Fruit fly (Drosophila melanogaster) whole organism, embryonic: ENCODE data around the gene CG17780.

ENCODE experiments used
- CG11398 ChIP-seq: fragments of 200-800 bp; sonication (Bioruptor generic); optimal IDR thresholded peaks from 2 replicates; lab custom pipeline; 2016; ENCODE audit warnings: missing biosample characterization, missing genetic modification characterization
- CG12391 ChIP-seq: fragments of 200-800 bp; sonication (Bioruptor generic); optimal IDR thresholded peaks from 3 replicates; lab custom pipeline; 2018; ENCODE audit warnings: missing biosample characterization, mild to moderate bottlenecking, missing genetic modification characterization, moderate library complexity
- CG13894 ChIP-seq: fragments of 200-800 bp; sonication (Bioruptor generic); optimal IDR thresholded peaks from 3 replicates; lab custom pipeline; 2018; ENCODE audit warnings: missing biosample characterization, mild to moderate bottlenecking, missing genetic modification characterization, moderate library complexity
- CG17361 ChIP-seq: fragments of 200-800 bp; sonication (Bioruptor generic); IDR thresholded peaks from 3 replicates; pipeline ENCODE4 v1.3.6; 2022; ENCODE audit warnings: missing biosample characterization, missing genetic modification characterization
- CG34224 ChIP-seq: fragments of 200-800 bp; sonication (Bioruptor generic); IDR thresholded peaks from 3 replicates; pipeline ENCODE4 v1.3.6; 2022; ENCODE audit warnings: missing biosample characterization, missing genetic modification characterization; ENCODE audit not compliant: partially characterized antibody
- CG3847 ChIP-seq: fragments of 200-800 bp; sonication (Bioruptor generic); IDR thresholded peaks from 2 replicates; pipeline ENCODE4 v1.3.6; 2022; ENCODE audit warnings: missing biosample characterization, missing genetic modification characterization
- CG9876 ChIP-seq: fragments of 200-800 bp; sonication (Bioruptor generic); optimal IDR thresholded peaks from 2 replicates; lab custom pipeline; 2016; ENCODE audit warnings: missing biosample characterization, missing genetic modification characterization
- Dp ChIP-seq: fragments of 200-800 bp; sonication (Bioruptor generic); optimal IDR thresholded peaks from 2 replicates; lab custom pipeline; 2018; ENCODE audit warnings: missing biosample characterization, mild to moderate bottlenecking, missing genetic modification characterization, moderate library complexity
- Dref ChIP-seq: fragments of 200-800 bp; sonication (Bioruptor generic); IDR thresholded peaks from 2 replicates; pipeline ENCODE4 v1.3.6; 2022; ENCODE audit warnings: missing biosample characterization, missing genetic modification characterization
- Ets65A ChIP-seq: fragments of 200-800 bp; sonication (Bioruptor generic); peaks from one replicate; lab custom pipeline; 2016; ENCODE audit warnings: missing biosample characterization, missing genetic modification characterization
- H15 ChIP-seq: fragments of 200-800 bp; sonication (Bioruptor generic); IDR thresholded peaks from 3 replicates; pipeline ENCODE4 v1.3.6; 2022; ENCODE audit warnings: missing biosample characterization, missing genetic modification characterization
- Lhr ChIP-seq: fragments of 200-800 bp; sonication (Bioruptor generic); optimal IDR thresholded peaks from 3 replicates; lab custom pipeline; 2017; ENCODE audit warnings: mild to moderate bottlenecking, missing biosample characterization, missing genetic modification reagents, missing genetic modification characterization
- MBD-R2 ChIP-seq: fragments of 200-800 bp; sonication (Bioruptor generic); IDR thresholded peaks from 2 replicates; pipeline ENCODE4 v1.3.6; 2022; ENCODE audit warnings: missing biosample characterization, missing genetic modification characterization
- Med ChIP-seq: fragments of 200-800 bp; sonication (Bioruptor generic); peaks from one replicate; lab custom pipeline; 2016; ENCODE audit warnings: missing biosample characterization, missing genetic modification characterization, mild to moderate bottlenecking, inconsistent platforms, moderate library complexity
- Pdp1 ChIP-seq, 2 experiments: fragments of 200-800 bp; sonication (Bioruptor generic); optimal IDR thresholded peaks; 3 replicates each; lab custom pipeline; 2016; ENCODE audit warnings: missing biosample characterization in 2 of 2, missing genetic modification characterization in 2 of 2, mild to moderate bottlenecking in 1 of 2, moderate library complexity in 1 of 2
- Side ChIP-seq: fragments of 200-800 bp; sonication (Bioruptor generic); optimal IDR thresholded peaks from 2 replicates; lab custom pipeline; 2016; ENCODE audit warnings: missing biosample characterization, missing genetic modification characterization
- Six4 ChIP-seq: fragments of 200-800 bp; sonication (Bioruptor generic); optimal IDR thresholded peaks from 2 replicates; lab custom pipeline; 2016; ENCODE audit warnings: missing biosample characterization, missing genetic modification characterization
- Taf1 ChIP-seq: fragments of 200-800 bp; sonication (Bioruptor generic); IDR thresholded peaks from 2 replicates; pipeline ENCODE4 v1.3.6; 2022; ENCODE audit warnings: missing biosample characterization, missing genetic modification characterization
- Trl ChIP-seq, 3 experiments: fragments of >200 bp in 2 of 3; fragments of 200-800 bp in 1 of 3; sonication (Bioruptor generic) in 1 of 3; optimal IDR thresholded peaks; 2 replicates in 1 of 3; 3 replicates in 2 of 3; lab custom pipeline; 2016 to 2017; ENCODE audit warnings: missing biosample characterization in 1 of 3, missing genetic modification characterization in 1 of 3
- Xrp1 ChIP-seq: fragments of 200-800 bp; sonication (Bioruptor generic); IDR thresholded peaks from 2 replicates; pipeline ENCODE4 v1.3.6; 2022; ENCODE audit warnings: missing biosample characterization, missing genetic modification characterization
- bbx ChIP-seq: fragments of 200-800 bp; sonication (Bioruptor generic); IDR thresholded peaks from 2 replicates; pipeline ENCODE4 v1.3.6; 2022; ENCODE audit warnings: missing biosample characterization, missing genetic modification characterization; ENCODE audit not compliant: partially characterized antibody
- bowl ChIP-seq: fragments of 200-800 bp; sonication (Bioruptor generic); IDR thresholded peaks from 2 replicates; pipeline ENCODE4 v1.3.6; 2022; ENCODE audit warnings: missing biosample characterization, missing genetic modification characterization
- bsh ChIP-seq, 2 experiments: fragments of 200-800 bp; sonication (Bioruptor generic); optimal IDR thresholded peaks; 2 replicates each; lab custom pipeline; 2017 to 2018; ENCODE audit warnings: mild to moderate bottlenecking in 2 of 2, missing biosample characterization in 2 of 2, missing genetic modification characterization in 2 of 2, moderate library complexity in 1 of 2
- crc ChIP-seq: fragments of 200-800 bp; sonication (Bioruptor generic); optimal IDR thresholded peaks from 2 replicates; lab custom pipeline; 2016; ENCODE audit warnings: missing biosample characterization, missing genetic modification characterization
- fd3F ChIP-seq: fragments of 200-800 bp; sonication (Bioruptor generic); optimal IDR thresholded peaks from 2 replicates; lab custom pipeline; 2018; ENCODE audit warnings: missing biosample characterization, mild to moderate bottlenecking, missing genetic modification characterization, moderate library complexity
- fd64A ChIP-seq: fragments of 200-800 bp; sonication (Bioruptor generic); optimal IDR thresholded peaks from 3 replicates; lab custom pipeline; 2018; ENCODE audit warnings: missing biosample characterization, mild to moderate bottlenecking, missing genetic modification characterization
- grn ChIP-seq: fragments of 200-800 bp; sonication (Bioruptor generic); optimal IDR thresholded peaks from 3 replicates; lab custom pipeline; 2017; ENCODE audit warnings: missing biosample characterization, missing genetic modification characterization
- peb ChIP-seq: fragments of 200-800 bp; sonication (Bioruptor generic); IDR thresholded peaks from 2 replicates; pipeline ENCODE4 v1.3.6; 2022; ENCODE audit warnings: missing biosample characterization, missing genetic modification characterization
- phol ChIP-seq: fragments of 200-800 bp; sonication (Bioruptor generic); optimal IDR thresholded peaks from 3 replicates; lab custom pipeline; 2018; ENCODE audit warnings: missing biosample characterization, mild to moderate bottlenecking, missing genetic modification characterization, moderate library complexity
- pita ChIP-seq: fragments of 200-800 bp; sonication (Bioruptor generic); optimal IDR thresholded peaks from 2 replicates; lab custom pipeline; 2017; ENCODE audit warnings: missing biosample characterization, mild to moderate bottlenecking, missing genetic modification characterization
- prd ChIP-seq, 3 experiments: fragments of >200 bp in 2 of 3; fragments of 200-800 bp in 1 of 3; sonication (Bioruptor generic) in 1 of 3; optimal IDR thresholded peaks in 2 of 3; IDR thresholded peaks in 1 of 3; 2 replicates in 2 of 3; 3 replicates in 1 of 3; pipeline versions ENCODE4 v1.3.6 to Lab custom; 2017 to 2022; ENCODE audit warnings: missing biosample characterization in 1 of 3, missing genetic modification characterization in 1 of 3
- sim ChIP-seq: fragments of 200-800 bp; sonication (Bioruptor generic); IDR thresholded peaks from 2 replicates; pipeline ENCODE4 v1.3.6; 2022; ENCODE audit warnings: missing biosample characterization, missing genetic modification characterization
- tup ChIP-seq: fragments of 200-800 bp; sonication (Bioruptor generic); optimal IDR thresholded peaks from 2 replicates; lab custom pipeline; 2016; ENCODE audit warnings: missing biosample characterization, mild to moderate bottlenecking, missing genetic modification characterization, moderate library complexity

CG17780 gene

dm6 chr3R:24384952-24385351 lies at the start of gene CG17780:
CG17780 (minus strand) TSS chr3R:24385052.
- TF ChIP-seq Side (GFP tag; lab: Kevin White, UChicago): no peak
- no peak for TF ChIP-seq bsh (GFP tag; optimal IDR thresholded peaks at IDR 0.05; lab: Kevin White, UChicago)
- TF ChIP-seq tup (GFP tag; lab: Kevin White, UChicago): no peak
- TF ChIP-seq CG11398 (GFP tag; lab: Kevin White, UChicago): no peak
- no peak for TF ChIP-seq phol (tag; lab: Kevin White, UChicago)
- no peak for TF ChIP-seq CG12391 (tag; lab: Kevin White, UChicago)
- TF ChIP-seq Dp (GFP tag; lab: Kevin White, UChicago): no peak
- no peak for TF ChIP-seq Xrp1
- no peak for TF ChIP-seq Taf1
- no peak for TF ChIP-seq CG17361 (GFP tag; lab: Robert Waterston, UW)
- TF ChIP-seq CG34224 (GFP tag; lab: Robert Waterston, UW): no peak

DNA sequence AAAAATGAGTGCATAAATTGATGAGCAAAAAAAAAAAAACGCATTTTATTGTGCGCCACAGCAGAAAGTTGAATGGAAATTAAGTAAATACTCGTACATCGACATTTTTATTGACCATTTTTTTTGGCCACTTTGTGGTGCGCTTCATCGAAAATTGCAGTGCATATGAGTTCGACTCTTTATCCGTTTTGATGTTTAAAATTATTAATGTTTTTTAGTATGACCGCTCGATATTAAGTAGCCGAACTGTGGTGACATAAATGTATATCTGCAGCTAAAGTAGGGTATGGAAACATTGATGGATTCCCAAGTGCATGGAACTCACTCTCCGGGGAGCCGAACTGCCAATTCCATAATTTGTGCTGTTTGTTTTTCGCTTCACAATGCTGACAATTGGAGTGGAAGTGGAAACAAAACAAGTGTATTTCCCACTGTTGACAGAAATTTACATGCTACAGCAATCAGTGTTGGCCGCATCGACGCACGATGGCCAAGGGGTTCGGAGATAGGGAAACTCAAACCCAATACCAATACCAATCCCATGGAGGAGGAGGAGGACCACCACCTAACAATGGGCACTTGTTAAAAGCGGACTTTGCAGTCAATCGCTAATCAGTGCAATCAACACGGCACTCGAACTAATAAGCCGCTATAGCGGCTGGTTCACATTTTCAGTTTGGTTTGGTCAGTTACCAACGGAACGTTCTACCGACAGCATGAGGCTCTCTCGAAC lies 7.5 kb upstream of the CG17780 start, which contains the start of gene CG13616:
TSS of gene CG13616 (plus strand) at position 683 of the 733 bp plus-strand sequence.
- TF ChIP-seq Dref (GFP tag; lab: Robert Waterston, UW) (no peak), CG13894 (tag; lab: Kevin White, UChicago) (no peak), Ets65A (GFP tag; lab: Kevin White, UChicago) (peak; percentile 9)
- TF ChIP-seq, all 482 proteins: peak for 1

DNA sequence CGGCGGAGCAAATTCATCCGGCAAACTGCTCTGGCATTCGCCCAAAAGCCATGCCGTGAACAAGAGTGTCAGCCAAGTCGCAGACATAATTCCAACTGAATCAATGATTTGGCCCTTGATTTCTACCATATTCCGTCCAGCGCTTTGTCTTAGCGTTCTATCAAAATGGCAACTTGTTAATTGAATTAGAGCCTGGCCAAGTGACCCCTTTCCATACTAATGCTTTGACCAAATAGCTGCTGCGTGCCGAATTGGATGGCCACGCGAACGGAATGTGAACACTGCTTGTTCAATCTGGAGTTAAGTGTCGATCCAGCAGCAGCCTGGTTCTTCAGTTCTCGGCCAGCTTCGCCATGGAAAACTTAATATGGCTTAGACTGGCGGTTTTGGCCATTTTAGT lies 5.4 kb upstream of the CG17780 start, which contains the start of the genes CG5768 and CG13615:
TSS of gene CG5768 (minus strand) at position 101 of the 400 bp plus-strand sequence.
TSS of gene CG13615 (plus strand) at position 280 of the 400 bp plus-strand sequence.
- TF ChIP-seq bbx (GFP tag; lab: Robert Waterston, UW) (no peak), H15 (no peak), Med (GFP tag; lab: Kevin White, UChicago) (no peak), fd64A (no peak), crc (GFP tag; lab: Kevin White, UChicago) (no peak), CG34224 (GFP tag; lab: Robert Waterston, UW) (no peak), Pdp1 (GFP tag; optimal IDR thresholded peaks at IDR 0.05; lab: Kevin White, UChicago) (no peak), pita (GFP tag; lab: Kevin White, UChicago) (no peak), CG3847 (GFP tag; lab: Robert Waterston, UW) (no peak), prd (optimal IDR thresholded peaks at IDR 0.05; lab: Kevin White, UChicago) (no peak), prd (GFP tag; IDR thresholded peaks at IDR 0.05; lab: Robert Waterston, UW) (no peak), peb (GFP tag; lab: Robert Waterston, UW) (no peak), Trl (optimal IDR thresholded peaks at IDR 0.05; lab: Kevin White, UChicago) (no peak), Trl (GFP tag; optimal IDR thresholded peaks at IDR 0.05; lab: Kevin White, UChicago) (no peak), bowl (GFP tag; lab: Robert Waterston, UW) (no peak), sim (GFP tag; lab: Robert Waterston, UW) (no peak), MBD-R2 (GFP tag; lab: Robert Waterston, UW) (no peak)

- TF ChIP-seq grn (GFP tag; lab: Kevin White, UChicago): no peak
- TF ChIP-seq CG9876 (GFP tag; lab: Kevin White, UChicago): no peak
- TF ChIP-seq sim (GFP tag; lab: Robert Waterston, UW): no peak
- TF ChIP-seq, all 482 proteins: peak for 0
These were observed 1.6 kb upstream of the CG17780 start for dm6 chr3R:24386434-24386833.

DNA sequence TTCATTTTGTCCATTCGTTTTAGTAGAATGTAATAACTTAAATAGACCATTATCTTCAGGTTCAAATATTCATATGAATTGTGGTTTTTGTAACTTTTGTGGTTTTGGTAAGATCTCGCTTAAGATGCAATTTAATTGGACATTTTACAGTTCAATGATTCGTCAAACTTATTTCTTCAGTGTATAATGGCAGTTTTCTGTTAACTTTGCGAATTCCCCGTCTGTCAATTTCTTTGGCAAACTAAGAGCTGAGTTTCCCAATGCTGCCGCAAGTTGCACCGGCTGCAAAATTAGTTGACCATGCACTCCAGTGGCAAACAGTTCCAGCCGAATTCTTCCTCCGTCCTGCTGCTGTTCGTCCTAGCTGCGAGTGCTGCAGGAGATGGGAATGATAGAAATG lies 8.3 kb downstream of the CG17780 start, which contains the start of gene CG33342:
TSS of gene CG33342 (plus strand) at position 301 of the 400 bp plus-strand sequence.
- TF ChIP-seq fd3F (GFP tag; lab: Kevin White, UChicago) (no peak), Six4 (GFP tag; lab: Kevin White, UChicago) (no peak), Ets65A (GFP tag; lab: Kevin White, UChicago) (peak; percentile 10), Lhr (no peak)
- TF ChIP-seq, all 482 proteins: peak for 1
